Worm (Caenorhabditis elegans) whole organism, L4 larva: ENCODE measurements around the gene F09C6.3.

Source experiments
- mxl-3 ChIP-seq: fragments of 200-800 bp; sonication (Bioruptor generic); optimal IDR thresholded peaks from 2 replicates; lab custom pipeline; 2018; ENCODE audit warnings: mild to moderate bottlenecking, missing genetic modification characterization, missing compliant biosample characterization
- nhr-76 ChIP-seq: fragments of 150-350 bp; optimal IDR thresholded peaks from 2 replicates; lab custom pipeline; 2014; ENCODE audit warnings: missing biosample characterization, missing genetic modification characterization
- pha-4 ChIP-seq, 2 experiments: fragments of 150-350 bp in 1 of 2; fragments of 200-800 bp in 1 of 2; sonication (Bioruptor generic) in 1 of 2; IDR thresholded peaks in 1 of 2; optimal IDR thresholded peaks in 1 of 2; 2 replicates each; pipeline versions ENCODE4 v1.3.6 to Lab custom; 2014 to 2022; ENCODE audit warnings: missing genetic modification characterization in 2 of 2, missing genetic modification reagents in 2 of 2, missing biosample characterization in 1 of 2, missing compliant biosample characterization in 1 of 2
- snpc-4 ChIP-seq: fragments of 150-350 bp; optimal IDR thresholded peaks from 2 replicates; lab custom pipeline; 2014; ENCODE audit warnings: missing biosample characterization, missing genetic modification characterization

DNA sequence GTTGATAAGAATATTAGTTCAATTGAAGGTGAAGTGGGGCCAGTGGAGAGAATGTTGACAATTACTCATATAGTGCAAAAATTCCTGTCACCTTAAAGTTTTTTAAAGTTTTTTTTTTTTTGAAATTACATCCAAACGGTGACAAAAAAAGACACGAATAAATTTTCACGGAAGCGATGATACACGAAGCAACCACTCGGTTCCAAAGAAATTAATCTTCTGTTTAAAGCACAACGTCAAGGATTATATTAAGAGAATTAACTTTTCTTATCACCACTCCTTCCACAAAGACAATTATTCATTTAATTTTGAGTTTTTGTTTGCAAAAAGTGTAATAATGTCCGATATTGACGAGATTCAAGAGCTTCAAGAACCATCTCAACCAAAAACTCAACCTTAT is 14.6 kb downstream of the F09C6.3 start, which contains the start of gene clec-28:
- TF ChIP-seq pha-4 (GFP tag; IDR thresholded peaks at IDR 0.05; lab: Robert Waterston, UW): no peak
- TF ChIP-seq pha-4 (tag; optimal IDR thresholded peaks at IDR 0.05; lab: Kevin White, UChicago): no peak
- no peak for TF ChIP-seq nhr-76 (tag; lab: Kevin White, UChicago)
- TF ChIP-seq mxl-3 (GFP tag; lab: Kevin White, UChicago): no peak
- TF ChIP-seq snpc-4 (tag; lab: Kevin White, UChicago): no peak
